Worm (Caenorhabditis elegans): ENCODE results near the gene mnk-1.

DNA sequence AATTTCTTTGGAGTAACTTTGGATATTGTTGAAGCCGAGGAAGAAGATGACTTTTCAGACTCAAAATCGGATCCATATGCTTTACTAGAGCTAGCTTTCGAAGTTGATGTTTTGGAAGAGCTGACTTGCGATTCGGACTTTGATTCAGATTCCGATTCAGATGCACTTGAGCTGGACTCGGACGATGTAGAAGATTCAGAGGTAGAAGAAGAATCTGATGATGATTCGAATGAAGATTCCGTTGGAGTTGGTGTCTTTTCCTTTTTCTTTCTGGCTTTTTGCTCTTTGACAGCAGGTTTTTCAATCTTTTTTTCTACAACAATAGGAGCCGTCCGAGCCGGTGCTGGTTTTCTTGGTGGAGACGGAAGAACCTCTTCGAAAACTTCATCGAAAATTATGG is 46.9 kb downstream of the mnk-1 start:
- TF ChIP-seq dao-5 (tag; optimal IDR thresholded peaks at IDR 0.05) (no peak), him-1 (tag; optimal IDR thresholded peaks at IDR 0.05) (no peak), W03F9.2 (tag; optimal IDR thresholded peaks at IDR 0.05) (no peak)

Measured in whole organism, L4/young adult.